Comparison of ENCODE assay signal across 1 worm cellular context in genomic region chrV:18934539-18934938, ce11.
A peak's percentile ranks its signal among the peaks of the same experiment; 100 is the strongest.
TF ChIP-seq lines count a peak whose summit lies in the region.

No protein-coding gene starts in this region.

TF ChIP-seq in whole organism, L1 larva, 84 proteins besides CTCF, POLR2A, EP300 and RAD21 (continued from another document):
- TF ChIP-seq mdl-1 (tag; optimal IDR thresholded peaks at IDR 0.05; lab: Kevin White, UChicago) = no peak
- no peak for TF ChIP-seq sox-4 (tag; optimal IDR thresholded peaks at IDR 0.05; lab: Kevin White, UChicago)
- TF ChIP-seq alr-1 (tag; optimal IDR thresholded peaks at IDR 0.05; lab: Kevin White, UChicago; ENCODE audit: borderline replicate concordance) = no peak
- no peak for TF ChIP-seq snu-23 (GFP tag; optimal IDR thresholded peaks at IDR 0.05; lab: Kevin White, UChicago)
- no peak for TF ChIP-seq unc-86 (tag; optimal IDR thresholded peaks at IDR 0.05; lab: Kevin White, UChicago)
- TF ChIP-seq nhr-20 (tag; optimal IDR thresholded peaks at IDR 0.05; lab: Kevin White, UChicago) = peak; percentile 67
- TF ChIP-seq swsn-7 (tag; optimal IDR thresholded peaks at IDR 0.05; lab: Kevin White, UChicago) = no peak
- TF ChIP-seq elt-3 (tag; optimal IDR thresholded peaks at IDR 0.05; lab: Kevin White, UChicago) = peak in 1 of 6 experiments; percentile 49
- no peak for TF ChIP-seq mab-9 (GFP tag; IDR thresholded peaks at IDR 0.05; lab: Robert Waterston, UW)
- TF ChIP-seq rnt-1 (tag; optimal IDR thresholded peaks at IDR 0.05; lab: Kevin White, UChicago) = no peak
- TF ChIP-seq lin-15B (tag; optimal IDR thresholded peaks at IDR 0.05; lab: Kevin White, UChicago) = no peak
- no peak for TF ChIP-seq egl-27 (tag; optimal IDR thresholded peaks at IDR 0.05; lab: Kevin White, UChicago)
- TF ChIP-seq lir-3 (tag; optimal IDR thresholded peaks at IDR 0.05; lab: Kevin White, UChicago; ENCODE audit: poor library complexity) = no peak
